Fruit fly (Drosophila melanogaster): ENCODE measurements around the gene CG31675.
A peak's percentile ranks its signal among the peaks of the same experiment; 100 is the strongest.

The CG31675 gene

DNA sequence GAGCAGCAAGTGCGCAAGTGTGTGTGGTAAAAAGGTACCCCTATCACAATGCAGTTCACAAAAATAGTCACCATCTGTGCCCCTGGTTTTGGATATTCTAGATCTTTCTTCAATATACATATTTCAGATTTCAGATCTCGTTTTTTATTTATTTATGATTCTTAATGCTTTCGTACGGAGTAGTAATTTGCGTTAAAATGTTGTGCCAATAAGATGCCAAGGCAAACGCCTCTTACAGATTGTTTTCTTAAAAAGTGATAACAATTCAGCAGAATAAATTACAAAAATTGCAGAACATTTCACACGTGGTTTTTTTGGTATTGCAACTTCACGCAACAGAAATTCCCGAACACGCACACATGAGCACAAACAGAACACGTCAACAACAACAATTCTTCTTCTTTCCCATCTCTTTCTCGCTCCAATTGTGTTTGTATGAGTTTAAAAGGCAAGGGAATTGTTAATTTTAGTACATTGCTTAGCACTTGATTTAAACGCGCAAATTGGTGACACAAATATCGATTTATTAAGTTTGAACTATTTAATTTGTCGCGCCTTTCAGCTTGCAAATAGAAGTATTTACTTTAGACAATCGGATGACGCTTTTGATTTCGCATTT lies 50.6 kb downstream of the CG31675 start:
- TF ChIP-seq HLH106 (tag; optimal IDR thresholded peaks at IDR 0.05) (peak; percentile 16), brk (GFP tag; optimal IDR thresholded peaks at IDR 0.05) (peak; percentile 41), fru (GFP tag; optimal IDR thresholded peaks at IDR 0.05) (peak; percentile 80), ey (GFP tag; optimal IDR thresholded peaks at IDR 0.05) (peak; percentile 71), Dfd (GFP tag; optimal IDR thresholded peaks at IDR 0.05) (peak; percentile 20), Abd-B (GFP tag; optimal IDR thresholded peaks at IDR 0.05) (no peak), Rel (GFP tag; optimal IDR thresholded peaks at IDR 0.05) (peak; percentile 21), Rel (tag; optimal IDR thresholded peaks at IDR 0.05) (peak; percentile 70), rgr (GFP tag; optimal IDR thresholded peaks at IDR 0.05) (peak; percentile 77), CG32264 (GFP tag; optimal IDR thresholded peaks at IDR 0.05) (peak; percentile 42), sv (GFP tag; optimal IDR thresholded peaks at IDR 0.05) (peak; percentile 81), foxo (GFP tag; optimal IDR thresholded peaks at IDR 0.05) (peak in 1 of 2 experiments; percentile 82), sage (GFP tag; optimal IDR thresholded peaks at IDR 0.05) (peak; percentile 79), Hr83 (GFP tag; optimal IDR thresholded peaks at IDR 0.05; ENCODE audit: poor library complexity, severe bottlenecking) (peak; percentile 35), CG9705 (GFP tag; optimal IDR thresholded peaks at IDR 0.05) (no peak), Jra (GFP tag; optimal IDR thresholded peaks at IDR 0.05) (no peak), tai (GFP tag; optimal IDR thresholded peaks at IDR 0.05) (peak; percentile 54), Hr78 (GFP tag; optimal IDR thresholded peaks at IDR 0.05) (no peak), br (GFP tag; optimal IDR thresholded peaks at IDR 0.05) (peak; percentile 67), h (GFP tag; optimal IDR thresholded peaks at IDR 0.05) (peak; percentile 81), OdsH (GFP tag; optimal IDR thresholded peaks at IDR 0.05) (peak; percentile 66), Sp1 (GFP tag; optimal IDR thresholded peaks at IDR 0.05) (peak; percentile 72), psq (GFP tag; optimal IDR thresholded peaks at IDR 0.05) (peak; percentile 46), N (GFP tag; optimal IDR thresholded peaks at IDR 0.05) (no peak), Hnf4 (GFP tag; optimal IDR thresholded peaks at IDR 0.05) (peak; percentile 73)

DNA sequence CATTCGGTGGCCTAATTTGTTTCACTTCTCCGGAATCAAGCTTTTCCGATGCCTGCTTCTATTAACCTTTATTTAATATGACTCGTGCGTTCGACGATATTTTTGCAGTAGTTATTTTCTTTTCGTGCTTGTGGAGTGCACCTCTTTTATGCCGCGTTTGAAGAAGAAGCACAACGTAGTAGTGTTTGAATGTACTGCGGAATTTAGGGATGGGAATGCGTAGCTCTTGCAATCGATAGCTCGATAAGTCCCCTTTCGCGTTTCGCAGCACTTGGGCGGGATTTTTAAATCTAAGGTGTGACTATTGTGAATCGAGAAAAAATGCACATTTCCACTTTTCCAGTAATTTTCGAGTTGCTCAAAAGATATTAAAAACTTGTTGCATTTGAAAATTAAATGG lies 51.2 kb downstream of the CG31675 start, which contains the start of the genes CG43739 and sky:
CG43739 (minus strand) TSS at position 199 of the 400 bp plus-strand sequence.
sky (minus strand) TSS at position 199 of the 400 bp plus-strand sequence.
- TF ChIP-seq Hr78 (GFP tag; optimal IDR thresholded peaks at IDR 0.05) (no peak), Abd-B (GFP tag; optimal IDR thresholded peaks at IDR 0.05) (no peak), sage (GFP tag; optimal IDR thresholded peaks at IDR 0.05) (no peak), jim (GFP tag; optimal IDR thresholded peaks at IDR 0.05) (no peak), Hr83 (GFP tag; optimal IDR thresholded peaks at IDR 0.05; ENCODE audit: poor library complexity, severe bottlenecking) (peak; percentile 74), woc (GFP tag; optimal IDR thresholded peaks at IDR 0.05) (no peak), Dfd (GFP tag; optimal IDR thresholded peaks at IDR 0.05) (no peak), lola (GFP tag; optimal IDR thresholded peaks at IDR 0.05) (no peak), Hnf4 (GFP tag; optimal IDR thresholded peaks at IDR 0.05) (peak; percentile 59), dsf (GFP tag; optimal IDR thresholded peaks at IDR 0.05; ENCODE audit: borderline replicate concordance) (no peak), psq (GFP tag; optimal IDR thresholded peaks at IDR 0.05) (no peak), br (GFP tag; optimal IDR thresholded peaks at IDR 0.05) (peak; percentile 4), dmrt93B (GFP tag; optimal IDR thresholded peaks at IDR 0.05) (no peak), Rel (GFP tag; optimal IDR thresholded peaks at IDR 0.05) (no peak), Rel (tag; optimal IDR thresholded peaks at IDR 0.05) (no peak), pan (optimal IDR thresholded peaks at IDR 0.05) (no peak), HLH106 (tag; optimal IDR thresholded peaks at IDR 0.05) (no peak), Dif (GFP tag; optimal IDR thresholded peaks at IDR 0.05; ENCODE audit: partially characterized antibody) (no peak), sv (GFP tag; optimal IDR thresholded peaks at IDR 0.05) (no peak), N (GFP tag; optimal IDR thresholded peaks at IDR 0.05) (no peak), ey (GFP tag; optimal IDR thresholded peaks at IDR 0.05) (peak; percentile 3), brk (GFP tag; optimal IDR thresholded peaks at IDR 0.05) (no peak), Jra (GFP tag; optimal IDR thresholded peaks at IDR 0.05) (no peak), dl (GFP tag; optimal IDR thresholded peaks at IDR 0.05; ENCODE audit: insufficient read depth in 1 of 2, partially characterized antibody in 2 of 2) (no peak), Mio (GFP tag; optimal IDR thresholded peaks at IDR 0.05) (no peak), GATAd (GFP tag; optimal IDR thresholded peaks at IDR 0.05) (no peak), rgr (GFP tag; optimal IDR thresholded peaks at IDR 0.05) (no peak), CG32264 (GFP tag; optimal IDR thresholded peaks at IDR 0.05) (no peak), usp (GFP tag; optimal IDR thresholded peaks at IDR 0.05) (no peak), CrebA (GFP tag; optimal IDR thresholded peaks at IDR 0.05; ENCODE audit: borderline replicate concordance) (no peak), OdsH (GFP tag; optimal IDR thresholded peaks at IDR 0.05) (no peak), h (GFP tag; optimal IDR thresholded peaks at IDR 0.05) (peak; percentile 40), tai (GFP tag; optimal IDR thresholded peaks at IDR 0.05) (no peak), Vsx2 (GFP tag; optimal IDR thresholded peaks at IDR 0.05; ENCODE audit: partially characterized antibody) (no peak), Myc (optimal IDR thresholded peaks at IDR 0.05) (peak; percentile 18), CG9705 (GFP tag; optimal IDR thresholded peaks at IDR 0.05) (no peak), foxo (GFP tag; optimal IDR thresholded peaks at IDR 0.05) (peak in 1 of 2 experiments; percentile 32), Sp1 (GFP tag; optimal IDR thresholded peaks at IDR 0.05) (no peak), fru (GFP tag; optimal IDR thresholded peaks at IDR 0.05) (no peak)
